Worm (Caenorhabditis elegans) whole organism, L4/young adult: ENCODE measurements around the gene gcy-33.

Source experiments
- W03F9.2 ChIP-seq: fragments of 150-350 bp; optimal IDR thresholded peaks from 2 replicates; lab custom pipeline; 2014; ENCODE audit warnings: missing biosample characterization, missing genetic modification characterization
- dao-5 ChIP-seq: sonication (generic microtip); optimal IDR thresholded peaks from 2 replicates; lab custom pipeline; 2016; ENCODE audit warnings: missing genotype, missing genetic modification characterization, moderate library complexity, missing compliant biosample characterization
- him-1 ChIP-seq: sonication (generic microtip); optimal IDR thresholded peaks from 2 replicates; lab custom pipeline; 2016; ENCODE audit warnings: missing genotype, missing genetic modification reagents, missing genetic modification characterization, missing compliant biosample characterization

DNA sequence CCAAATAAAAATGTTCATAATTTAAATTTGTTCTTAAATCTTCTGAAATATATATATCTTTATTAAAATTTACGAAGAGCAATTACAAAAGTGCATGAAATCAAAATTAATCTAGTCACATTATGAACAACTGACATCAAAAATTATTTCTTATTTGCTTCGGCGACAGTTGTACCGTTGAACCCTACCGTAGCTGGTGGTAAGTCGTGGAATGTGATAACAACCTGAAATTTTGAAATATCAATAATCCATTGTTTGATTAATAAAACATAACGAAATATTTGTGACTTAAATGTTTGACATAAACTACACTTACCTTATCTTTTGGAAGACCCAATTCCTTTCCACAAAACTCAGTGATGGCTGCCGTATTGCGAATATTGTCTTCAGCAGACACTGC lies 24.9 kb downstream of the gcy-33 start:
- TF ChIP-seq him-1 (tag; lab: Kevin White, UChicago) = no peak
- TF ChIP-seq W03F9.2 (tag; lab: Kevin White, UChicago) = no peak
- no peak for TF ChIP-seq dao-5 (tag; lab: Kevin White, UChicago)
